Fruit fly (Drosophila melanogaster): ENCODE measurements around the gene pdgy.

dm6 chrX:14951346-14951862 lies 1.9 kb downstream of the pdgy start:
- no peak for TF ChIP-seq hbn (GFP tag; IDR thresholded peaks at IDR 0.05; ENCODE audit: partially characterized antibody)
- no peak for TF ChIP-seq Nf-YB (GFP tag; optimal IDR thresholded peaks at IDR 0.05)
- no peak for TF ChIP-seq CG7357 (GFP tag; IDR thresholded peaks at IDR 0.05)

Measured in whole organism, embryonic.